Worm (Caenorhabditis elegans): ENCODE measurements around the gene ZK896.1.

The ZK896.1 gene

DNA sequence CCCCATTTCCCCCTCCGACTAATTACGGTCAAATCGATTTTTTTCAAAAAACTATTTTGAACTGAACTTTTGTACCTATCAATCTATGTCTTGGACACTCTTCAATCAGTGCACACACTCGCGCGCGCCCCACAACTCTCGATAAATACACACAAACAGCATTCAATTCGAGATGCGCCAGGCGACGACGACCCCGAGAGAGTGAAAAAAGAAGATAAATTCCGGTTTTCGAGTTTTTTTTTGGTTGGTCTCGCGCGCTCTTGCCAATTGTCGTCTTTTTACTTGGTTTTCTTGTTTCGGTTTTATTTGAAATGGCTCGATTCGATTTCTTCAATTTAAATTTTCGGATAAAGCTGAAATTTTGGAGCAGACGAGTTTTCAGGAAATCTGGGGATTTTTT, 34.8 kb downstream of the ZK896.1 start (continued):
- TF ChIP-seq ceh-32 (tag; optimal IDR thresholded peaks at IDR 0.05; ENCODE audit: poor library complexity) (no peak), spr-1 (tag; optimal IDR thresholded peaks at IDR 0.05) (no peak), lin-38 (GFP tag; IDR thresholded peaks at IDR 0.05) (0 out of 2 replicates have a peak, but pooled peaks have one; percentile 8), snpc-1.2 (GFP tag; IDR thresholded peaks at IDR 0.05) (0 out of 2 replicates have a peak, but pooled peaks have one; percentile 19), lir-3 (tag; optimal IDR thresholded peaks at IDR 0.05) (no peak), egl-27 (tag; optimal IDR thresholded peaks at IDR 0.05) (no peak), nhr-77 (tag; optimal IDR thresholded peaks at IDR 0.05) (no peak), ztf-7 (tag; optimal IDR thresholded peaks at IDR 0.05) (no peak), dmd-6 (GFP tag; IDR thresholded peaks at IDR 0.05) (0 out of 2 replicates have a peak, but pooled peaks have one; percentile 26), dve-1 (tag; optimal IDR thresholded peaks at IDR 0.05; ENCODE audit: insufficient read depth) (peak; percentile 14), F49E8.2 (tag; optimal IDR thresholded peaks at IDR 0.05; ENCODE audit: borderline replicate concordance) (no peak), ztf-11 (tag; optimal IDR thresholded peaks at IDR 0.05) (no peak), tag-97 (GFP tag; IDR thresholded peaks at IDR 0.05) (no peak), lin-15B (tag; optimal IDR thresholded peaks at IDR 0.05) (no peak), lin-39 (tag; optimal IDR thresholded peaks at IDR 0.05) (no peak), ceh-28 (tag; optimal IDR thresholded peaks at IDR 0.05) (no peak), mxl-3 (GFP tag; optimal IDR thresholded peaks at IDR 0.05) (no peak), nhr-25 (tag; optimal IDR thresholded peaks at IDR 0.05; ENCODE audit: borderline replicate concordance, insufficient read depth) (no peak), ama-1 (optimal IDR thresholded peaks at IDR 0.05) (peak; percentile 84), mes-2 (tag; optimal IDR thresholded peaks at IDR 0.05; ENCODE audit: poor library complexity, severe bottlenecking) (peak; percentile 54), lin-29 (GFP tag; IDR thresholded peaks at IDR 0.05) (no peak), hmg-1.1 (GFP tag; IDR thresholded peaks at IDR 0.05) (no peak), daf-8 (GFP tag; IDR thresholded peaks at IDR 0.05) (no peak), nhr-76 (tag; optimal IDR thresholded peaks at IDR 0.05) (no peak), sdz-12 (GFP tag; optimal IDR thresholded peaks at IDR 0.05) (no peak), hlh-30 (tag; optimal IDR thresholded peaks at IDR 0.05; ENCODE audit: insufficient read depth) (peak; percentile 26), gei-8 (GFP tag; optimal IDR thresholded peaks at IDR 0.05) (no peak), Y48G9A.11 (GFP tag; IDR thresholded peaks at IDR 0.05) (no peak), ctbp-1 (GFP tag; IDR thresholded peaks at IDR 0.05) (no peak), snpc-4 (tag; optimal IDR thresholded peaks at IDR 0.05) (no peak), aha-1 (tag) (no peak), dmd-9 (GFP tag; IDR thresholded peaks at IDR 0.05) (no peak), Y75B8A.6 (GFP tag; IDR thresholded peaks at IDR 0.05) (no peak; the same call in 1 of the 2 replicates), set-16 (GFP tag; IDR thresholded peaks at IDR 0.05) (no peak), ceh-82 (tag; optimal IDR thresholded peaks at IDR 0.05) (no peak), lim-7 (GFP tag; IDR thresholded peaks at IDR 0.05) (no peak), madf-9 (GFP tag; conservative IDR thresholded peaks at IDR 0.05) (no peak), dpl-1 (GFP tag; optimal IDR thresholded peaks at IDR 0.05) (no peak), dmd-8 (GFP tag; IDR thresholded peaks at IDR 0.05) (no peak), skn-1 (tag; optimal IDR thresholded peaks at IDR 0.05) (no peak), madf-5 (GFP tag; IDR thresholded peaks at IDR 0.05) (no peak), nhr-28 (tag; optimal IDR thresholded peaks at IDR 0.05) (peak; percentile 64), hlh-11 (tag; optimal IDR thresholded peaks at IDR 0.05) (peak; percentile 48), D1046.2 (GFP tag; IDR thresholded peaks at IDR 0.05) (no peak), arid-1 (GFP tag; conservative IDR thresholded peaks at IDR 0.05) (0 out of 2 replicates have a peak, but pooled peaks have one; percentile 28), hif-1 (tag; optimal IDR thresholded peaks at IDR 0.05) (no peak), R02D3.7 (tag; optimal IDR thresholded peaks at IDR 0.05) (no peak), pqm-1 (tag; optimal IDR thresholded peaks at IDR 0.05) (no peak), lsy-2 (tag; optimal IDR thresholded peaks at IDR 0.05) (no peak), spr-3 (GFP tag; optimal IDR thresholded peaks at IDR 0.05) (no peak), mxl-2 (GFP tag; conservative IDR thresholded peaks at IDR 0.05) (no peak)

Data from whole organism, L4 larva.